Fruit fly (Drosophila melanogaster) whole organism, prepupa: Measurements from ENCODE around the gene CG13457.

ENCODE experiments used
- Blimp-1 ChIP-seq: fragments of 200-800 bp; sonication (Bioruptor generic); optimal IDR thresholded peaks from 3 replicates; lab custom pipeline; 2017; ENCODE audit warnings: missing biosample characterization, missing genetic modification characterization, mild to moderate bottlenecking, moderate library complexity, missing genetic modification reagents
- CG10631 ChIP-seq: fragments of 200-800 bp; sonication (Bioruptor generic); optimal IDR thresholded peaks from 2 replicates; lab custom pipeline; 2016; ENCODE audit warnings: missing biosample characterization, missing genetic modification characterization
- CG10669 ChIP-seq: fragments of 200-800 bp; sonication (Bioruptor generic); optimal IDR thresholded peaks from 3 replicates; lab custom pipeline; 2018; ENCODE audit warnings: missing biosample characterization, mild to moderate bottlenecking, missing genetic modification characterization, moderate library complexity
- CG11294 ChIP-seq: fragments of 200-800 bp; sonication (Bioruptor generic); IDR thresholded peaks from 2 replicates; pipeline ENCODE4 v1.3.6; 2022; ENCODE audit warnings: missing biosample characterization, missing genetic modification characterization
- CG11902 ChIP-seq: fragments of 200-800 bp; sonication (Bioruptor generic); optimal IDR thresholded peaks from 3 replicates; lab custom pipeline; 2016; ENCODE audit warnings: missing biosample characterization, missing genetic modification characterization
- CG15336 ChIP-seq: fragments of 200-800 bp; sonication (Bioruptor generic); IDR thresholded peaks from 2 replicates; pipeline ENCODE4 v1.3.6; 2022; ENCODE audit warnings: missing biosample characterization, missing genetic modification characterization
- CG16779 ChIP-seq: fragments of 200-800 bp; sonication (Bioruptor generic); optimal IDR thresholded peaks from 3 replicates; lab custom pipeline; 2017; ENCODE audit warnings: missing biosample characterization, mild to moderate bottlenecking, missing genetic modification characterization
- CG3032 ChIP-seq: fragments of 200-800 bp; optimal IDR thresholded peaks from 2 replicates; lab custom pipeline; 2019; ENCODE audit warnings: missing biosample characterization, mild to moderate bottlenecking, missing genetic modification characterization, moderate library complexity
- CG31627 ChIP-seq: fragments of 200-800 bp; sonication (Bioruptor generic); optimal IDR thresholded peaks from 3 replicates; lab custom pipeline; 2016; ENCODE audit warnings: missing biosample characterization, missing genetic modification characterization
- CG32006 ChIP-seq: fragments of 200-800 bp; sonication (Bioruptor generic); optimal IDR thresholded peaks from 3 replicates; lab custom pipeline; 2017; ENCODE audit warnings: missing biosample characterization, mild to moderate bottlenecking, missing genetic modification characterization
- CG34406 ChIP-seq: fragments of 200-800 bp; sonication (Bioruptor generic); optimal IDR thresholded peaks from 3 replicates; lab custom pipeline; 2016; ENCODE audit warnings: missing biosample characterization, missing genetic modification characterization
- CG3919 ChIP-seq: fragments of 200-800 bp; sonication (Bioruptor generic); optimal IDR thresholded peaks from 3 replicates; lab custom pipeline; 2016; ENCODE audit warnings: missing biosample characterization, missing genetic modification characterization
- CG6163 ChIP-seq: fragments of 200-800 bp; sonication (Bioruptor generic); IDR thresholded peaks from 3 replicates; pipeline ENCODE4 v1.3.6; 2022; ENCODE audit warnings: missing biosample characterization, missing genetic modification characterization
- CG6276 ChIP-seq: fragments of 200-800 bp; sonication (Bioruptor generic); optimal IDR thresholded peaks from 2 replicates; lab custom pipeline; 2017; ENCODE audit warnings: missing biosample characterization, mild to moderate bottlenecking, missing genetic modification characterization
- CG6792 ChIP-seq: fragments of 200-800 bp; sonication (Bioruptor generic); optimal IDR thresholded peaks from 3 replicates; lab custom pipeline; 2016; ENCODE audit warnings: missing biosample characterization, missing genetic modification characterization
- CG6808 ChIP-seq: fragments of 200-800 bp; sonication (Bioruptor generic); optimal IDR thresholded peaks from 3 replicates; lab custom pipeline; 2017; ENCODE audit warnings: missing biosample characterization, missing genetic modification characterization, mild to moderate bottlenecking, moderate library complexity, missing genetic modification reagents
- CG8119 ChIP-seq: fragments of 200-800 bp; sonication (Bioruptor generic); IDR thresholded peaks from 3 replicates; pipeline ENCODE4 v1.3.6; 2022; ENCODE audit warnings: missing biosample characterization, missing genetic modification characterization
- CG8319 ChIP-seq: fragments of 200-800 bp; sonication (Bioruptor generic); optimal IDR thresholded peaks from 3 replicates; lab custom pipeline; 2016; ENCODE audit warnings: missing biosample characterization, missing genetic modification characterization
- CG8632 ChIP-seq: fragments of 200-800 bp; sonication (Bioruptor generic); optimal IDR thresholded peaks from 3 replicates; lab custom pipeline; 2016; ENCODE audit warnings: missing biosample characterization, missing genetic modification characterization
- CG9139 ChIP-seq: fragments of 200-800 bp; sonication (Bioruptor generic); optimal IDR thresholded peaks from 3 replicates; lab custom pipeline; 2017; ENCODE audit warnings: missing biosample characterization, mild to moderate bottlenecking, missing genetic modification characterization
- Eip75B ChIP-seq: fragments of 200-800 bp; sonication (Bioruptor generic); optimal IDR thresholded peaks from 3 replicates; lab custom pipeline; 2016; ENCODE audit warnings: missing biosample characterization, missing genetic modification characterization
- Eip78C ChIP-seq: fragments of 200-800 bp; sonication (Bioruptor generic); peaks from one replicate; lab custom pipeline; 2016; ENCODE audit warnings: missing biosample characterization, missing genetic modification characterization
- Eip93F ChIP-seq: fragments of 200-800 bp; sonication (Bioruptor generic); optimal IDR thresholded peaks from 2 replicates; lab custom pipeline; 2016; ENCODE audit warnings: missing biosample characterization, mild to moderate bottlenecking, missing genetic modification characterization
- Ets96B ChIP-seq: fragments of 200-800 bp; optimal IDR thresholded peaks from 2 replicates; lab custom pipeline; 2019; ENCODE audit warnings: missing biosample characterization, mild to moderate bottlenecking, missing genetic modification characterization, moderate library complexity
- Gug ChIP-seq: fragments of 200-800 bp; sonication (Bioruptor generic); IDR thresholded peaks from 2 replicates; pipeline ENCODE4 v1.3.6; 2022; ENCODE audit warnings: missing biosample characterization, missing genetic modification characterization
- Hr39 ChIP-seq: fragments of 200-800 bp; sonication (Bioruptor generic); optimal IDR thresholded peaks from 2 replicates; lab custom pipeline; 2016; ENCODE audit warnings: missing biosample characterization, missing genetic modification characterization
- Hr4 ChIP-seq: fragments of 200-800 bp; sonication (Bioruptor generic); optimal IDR thresholded peaks from 3 replicates; lab custom pipeline; 2016; ENCODE audit warnings: missing biosample characterization, missing genetic modification characterization
- Lpt ChIP-seq: fragments of 200-800 bp; sonication (Bioruptor generic); optimal IDR thresholded peaks from 3 replicates; lab custom pipeline; 2016; ENCODE audit warnings: missing biosample characterization, missing genetic modification characterization
- Met ChIP-seq: fragments of 200-800 bp; sonication (Bioruptor generic); optimal IDR thresholded peaks from 3 replicates; lab custom pipeline; 2016; ENCODE audit warnings: missing biosample characterization, missing genetic modification characterization
- OdsH ChIP-seq: fragments of 200-800 bp; sonication (Bioruptor generic); optimal IDR thresholded peaks from 3 replicates; lab custom pipeline; 2016; ENCODE audit warnings: missing biosample characterization, missing genetic modification characterization
- Sox102F ChIP-seq: fragments of 200-800 bp; sonication (Bioruptor generic); optimal IDR thresholded peaks from 2 replicates; lab custom pipeline; 2016; ENCODE audit warnings: missing biosample characterization, mild to moderate bottlenecking, missing genetic modification characterization
- Sox15 ChIP-seq: fragments of 200-800 bp; sonication (Bioruptor generic); optimal IDR thresholded peaks from 3 replicates; lab custom pipeline; 2016; ENCODE audit warnings: missing biosample characterization, missing genetic modification characterization
- achi ChIP-seq: fragments of 200-800 bp; sonication (Bioruptor generic); optimal IDR thresholded peaks from 3 replicates; lab custom pipeline; 2016; ENCODE audit warnings: missing biosample characterization, missing genetic modification characterization
- acj6 ChIP-seq: fragments of 200-800 bp; sonication (Bioruptor generic); optimal IDR thresholded peaks from 3 replicates; lab custom pipeline; 2016; ENCODE audit warnings: missing biosample characterization, missing genetic modification characterization
- dsx ChIP-seq: fragments of 200-800 bp; optimal IDR thresholded peaks from 3 replicates; lab custom pipeline; 2019; ENCODE audit warnings: missing biosample characterization, mild to moderate bottlenecking, missing genetic modification characterization, moderate library complexity; ENCODE audit not compliant: poor library complexity, severe bottlenecking
- esn ChIP-seq: fragments of 200-800 bp; sonication (Bioruptor generic); optimal IDR thresholded peaks from 2 replicates; lab custom pipeline; 2016; ENCODE audit warnings: missing biosample characterization, mild to moderate bottlenecking, missing genetic modification characterization, moderate library complexity
- fd59A ChIP-seq: fragments of 200-800 bp; sonication (Bioruptor generic); optimal IDR thresholded peaks from 2 replicates; lab custom pipeline; 2017; ENCODE audit warnings: missing biosample characterization, mild to moderate bottlenecking, missing genetic modification characterization, missing genetic modification reagents
- lz ChIP-seq: fragments of 200-800 bp; sonication (Bioruptor generic); optimal IDR thresholded peaks from 3 replicates; lab custom pipeline; 2016; ENCODE audit warnings: missing biosample characterization, missing genetic modification characterization
- net ChIP-seq: fragments of 200-800 bp; sonication (Bioruptor generic); optimal IDR thresholded peaks from 3 replicates; lab custom pipeline; 2016; ENCODE audit warnings: missing biosample characterization, missing genetic modification characterization
- pdm3 ChIP-seq: fragments of 200-800 bp; sonication (Bioruptor generic); optimal IDR thresholded peaks from 3 replicates; lab custom pipeline; 2016; ENCODE audit warnings: missing biosample characterization, missing genetic modification characterization
- salr ChIP-seq, 2 experiments: fragments of 200-800 bp; sonication (Bioruptor generic); optimal IDR thresholded peaks; 3 replicates each; lab custom pipeline; 2016 to 2018; ENCODE audit warnings: missing biosample characterization in 2 of 2, missing genetic modification characterization in 2 of 2, mild to moderate bottlenecking in 1 of 2
- spab ChIP-seq: fragments of 200-800 bp; sonication (Bioruptor generic); optimal IDR thresholded peaks from 2 replicates; lab custom pipeline; 2017; ENCODE audit warnings: missing biosample characterization, mild to moderate bottlenecking, missing genetic modification characterization, missing genetic modification reagents
- ss ChIP-seq, 2 experiments: fragments of 200-800 bp; sonication (Bioruptor generic); optimal IDR thresholded peaks; 2 replicates in 1 of 2; 3 replicates in 1 of 2; lab custom pipeline; 2017 to 2018; ENCODE audit warnings: mild to moderate bottlenecking in 2 of 2, missing biosample characterization in 2 of 2, missing genetic modification characterization in 2 of 2, moderate library complexity in 1 of 2
- svp ChIP-seq: fragments of 200-800 bp; sonication (Bioruptor generic); peaks from one replicate; lab custom pipeline; 2016; ENCODE audit warnings: missing biosample characterization, missing genetic modification characterization
- topi ChIP-seq: fragments of 200-800 bp; sonication (Bioruptor generic); optimal IDR thresholded peaks from 3 replicates; lab custom pipeline; 2016; ENCODE audit warnings: missing biosample characterization, missing genetic modification characterization
- vri ChIP-seq: fragments of 200-800 bp; sonication (Bioruptor generic); optimal IDR thresholded peaks from 3 replicates; lab custom pipeline; 2016; ENCODE audit warnings: missing biosample characterization, mild to moderate bottlenecking, missing genetic modification characterization

CG13457 gene

dm6 chr3L:15094589-15095288 is 36.4 kb downstream of the CG13457 start, which contains the start of the genes sstn, Plp and GlyRS:
Gene sstn (minus strand): TSS chr3L:15094719.
Gene Plp (minus strand): TSS chr3L:15094724.
Gene GlyRS (plus strand): TSS chr3L:15095142.
- TF ChIP-seq CG8319 (GFP tag; lab: Kevin White, UChicago) (no peak), vri (GFP tag; lab: Kevin White, UChicago) (peak; percentile 24), Eip75B (GFP tag; lab: Kevin White, UChicago) (peak; percentile 12), net (GFP tag; lab: Kevin White, UChicago) (peak; percentile 11), CG15336 (0 out of 2 replicates have a peak, but pooled peaks have one; percentile 23), Eip93F (GFP tag; lab: Kevin White, UChicago) (peak; percentile 19), salr (GFP tag; optimal IDR thresholded peaks at IDR 0.05; lab: Kevin White, UChicago) (peak in 1 of 2 experiments; percentile 19), CG16779 (tag; lab: Kevin White, UChicago) (peak; percentile 0), lz (GFP tag; lab: Kevin White, UChicago) (peak; percentile 0), Met (peak; percentile 18), CG9139 (GFP tag; lab: Kevin White, UChicago) (no peak), esn (GFP tag; lab: Kevin White, UChicago) (peak; percentile 20), fd59A (GFP tag; lab: Kevin White, UChicago) (peak; percentile 17), CG8632 (GFP tag; lab: Kevin White, UChicago) (peak; percentile 28), pdm3 (peak; percentile 29), dsx (peak; percentile 41), OdsH (GFP tag; lab: Kevin White, UChicago) (peak; percentile 41), CG32006 (GFP tag; lab: Kevin White, UChicago) (peak; percentile 45), Ets96B (peak; percentile 28), Eip78C (peak; percentile 57), ss (GFP tag; optimal IDR thresholded peaks at IDR 0.05; lab: Kevin White, UChicago) (peak in 1 of 2 experiments; percentile 33), CG3919 (peak; percentile 18), svp (GFP tag; lab: Kevin White, UChicago) (peak; percentile 60), CG34406 (GFP tag; lab: Kevin White, UChicago) (peak; percentile 26), CG3032 (tag; lab: Kevin White, UChicago) (peak; percentile 33), Blimp-1 (peak; percentile 33), achi (peak; percentile 33), CG10631 (GFP tag; lab: Kevin White, UChicago) (peak; percentile 55), Hr4 (no peak), CG31627 (GFP tag; lab: Kevin White, UChicago) (no peak), Lpt (no peak), CG6792 (GFP tag; lab: Kevin White, UChicago) (peak; percentile 17), acj6 (peak; percentile 36), CG6163 (GFP tag; lab: Robert Waterston, UW) (no peak), topi (GFP tag; lab: Kevin White, UChicago) (no peak), CG6276 (GFP tag; lab: Kevin White, UChicago) (no peak)

- TF ChIP-seq Eip75B (GFP tag; lab: Kevin White, UChicago) = peak; percentile 15
- TF ChIP-seq lz (GFP tag; lab: Kevin White, UChicago) = peak; percentile 2
- TF ChIP-seq CG31627 (GFP tag; lab: Kevin White, UChicago) = peak; percentile 40
- no peak for TF ChIP-seq CG3919
- TF ChIP-seq CG6808 (GFP tag; lab: Kevin White, UChicago) = peak; percentile 32
- TF ChIP-seq CG6792 (GFP tag; lab: Kevin White, UChicago) = peak; percentile 12
- no peak for TF ChIP-seq CG10669
- no peak for TF ChIP-seq Sox15 (GFP tag; lab: Kevin White, UChicago)
- no peak for TF ChIP-seq CG8319 (GFP tag; lab: Kevin White, UChicago)
- TF ChIP-seq Hr39 (GFP tag; lab: Kevin White, UChicago) = peak; percentile 20
- peak; percentile 32 for TF ChIP-seq Sox102F (GFP tag; lab: Kevin White, UChicago)
- TF ChIP-seq CG6163 (GFP tag; lab: Robert Waterston, UW) = no peak
- no peak for TF ChIP-seq acj6
- TF ChIP-seq CG8119 = no peak
- TF ChIP-seq Gug (GFP tag; lab: Robert Waterston, UW) = no peak
- no peak for TF ChIP-seq CG11902 (GFP tag; lab: Kevin White, UChicago)
- peak; percentile 15 for TF ChIP-seq CG34406 (GFP tag; lab: Kevin White, UChicago)
- peak; percentile 44 for TF ChIP-seq topi (GFP tag; lab: Kevin White, UChicago)
- no peak for TF ChIP-seq CG10631 (GFP tag; lab: Kevin White, UChicago)
- TF ChIP-seq CG6276 (GFP tag; lab: Kevin White, UChicago) = no peak
- no peak for TF ChIP-seq spab (GFP tag; lab: Kevin White, UChicago)
- TF ChIP-seq pdm3 = peak; percentile 35
- no peak for TF ChIP-seq CG11294 (GFP tag; lab: Robert Waterston, UW)
- TF ChIP-seq CG9139 (GFP tag; lab: Kevin White, UChicago) = no peak
- no peak for TF ChIP-seq salr (GFP tag; optimal IDR thresholded peaks at IDR 0.05; lab: Kevin White, UChicago)
- TF ChIP-seq Ets96B = no peak
- no peak for TF ChIP-seq ss (GFP tag; optimal IDR thresholded peaks at IDR 0.05; lab: Kevin White, UChicago)
Measured at dm6 chr3L:15093929-15094588, 37.1 kb downstream of the CG13457 start.
